Worm (Caenorhabditis elegans): ENCODE data around the gene myo-3.

- TF ChIP-seq lsy-2 (tag; optimal IDR thresholded peaks at IDR 0.05), result no peak
- TF ChIP-seq pha-4 (tag; optimal IDR thresholded peaks at IDR 0.05), result no peak
- TF ChIP-seq ceh-83 (GFP tag; optimal IDR thresholded peaks at IDR 0.05), result no peak
- TF ChIP-seq cnd-1 (tag; optimal IDR thresholded peaks at IDR 0.05), result no peak
- no peak for TF ChIP-seq elt-3 (tag; optimal IDR thresholded peaks at IDR 0.05)
- TF ChIP-seq sptf-1 (tag; optimal IDR thresholded peaks at IDR 0.05), result no peak
- no peak for TF ChIP-seq nhr-28 (tag; optimal IDR thresholded peaks at IDR 0.05)
Measured at ce11 chrV:12197748-12198147, 36.4 kb downstream of the myo-3 start.
